Worm (Caenorhabditis elegans) whole organism, early embryonic: ENCODE measurements around the gene F23B12.4.

Experiments used
- B0310.2 ChIP-seq: sonication (generic microtip); optimal IDR thresholded peaks from 2 replicates; lab custom pipeline; 2016; ENCODE audit warnings: mild to moderate bottlenecking, missing genetic modification characterization, missing compliant biosample characterization
- F13C5.2 ChIP-seq: sonication (generic microtip); optimal IDR thresholded peaks from 2 replicates; lab custom pipeline; 2017; ENCODE audit warnings: mild to moderate bottlenecking, missing genetic modification characterization, inconsistent platforms, missing compliant biosample characterization
- aly-1 ChIP-seq: sonication (generic microtip); optimal IDR thresholded peaks from 2 replicates; lab custom pipeline; 2016; ENCODE audit warnings: missing genetic modification characterization, missing compliant biosample characterization
- ama-1 ChIP-seq: fragments of 150-350 bp; optimal IDR thresholded peaks from 2 replicates; lab custom pipeline; 2014
- ceh-13 ChIP-seq: fragments of 200-800 bp; sonication (Bioruptor generic); optimal IDR thresholded peaks from 2 replicates; lab custom pipeline; 2018; ENCODE audit warnings: mild to moderate bottlenecking, missing genetic modification characterization, missing compliant biosample characterization
- ceh-36 ChIP-seq: sonication (generic microtip); optimal IDR thresholded peaks from 2 replicates; lab custom pipeline; 2016; ENCODE audit warnings: missing genetic modification characterization, inconsistent platforms, missing compliant biosample characterization
- ets-7 ChIP-seq: sonication (generic microtip); optimal IDR thresholded peaks from 2 replicates; lab custom pipeline; 2016; ENCODE audit warnings: missing genotype, missing genetic modification characterization, missing compliant biosample characterization
- flt-1 ChIP-seq: fragments of 200-800 bp; sonication (Bioruptor generic); IDR thresholded peaks from 2 replicates; pipeline ENCODE4 v1.3.6; 2022; ENCODE audit warnings: missing genetic modification characterization, missing compliant biosample characterization
- hmbx-1 ChIP-seq: sonication (generic microtip); optimal IDR thresholded peaks from 2 replicates; lab custom pipeline; 2016; ENCODE audit warnings: mild to moderate bottlenecking, missing genetic modification characterization, missing compliant biosample characterization
- hmg-4 ChIP-seq: fragments of 200-800 bp; sonication (Bioruptor generic); optimal IDR thresholded peaks from 2 replicates; lab custom pipeline; 2018; ENCODE audit warnings: mild to moderate bottlenecking, missing genetic modification characterization, missing compliant biosample characterization
- hnd-1 ChIP-seq: sonication (generic microtip); optimal IDR thresholded peaks from 2 replicates; lab custom pipeline; 2016; ENCODE audit warnings: missing genetic modification characterization, missing compliant biosample characterization
- pes-1 ChIP-seq: fragments of 200-800 bp; sonication (Bioruptor generic); IDR thresholded peaks from 2 replicates; pipeline ENCODE4 v1.3.6; 2022; ENCODE audit warnings: missing genetic modification reagents, missing genetic modification characterization, missing compliant biosample characterization
- scrt-1 ChIP-seq: fragments of 200-800 bp; sonication (Bioruptor generic); IDR thresholded peaks from 2 replicates; pipeline ENCODE4 v1.3.6; 2022; ENCODE audit warnings: missing genetic modification characterization, missing compliant biosample characterization
- sea-1 ChIP-seq: fragments of 200-800 bp; sonication (Bioruptor generic); conservative IDR thresholded peaks from 2 replicates; pipeline ENCODE4 v1.3.6; 2022; ENCODE audit warnings: missing genetic modification characterization, missing compliant biosample characterization
- tbx-11 ChIP-seq: fragments of 200-800 bp; sonication (Bioruptor generic); IDR thresholded peaks from 2 replicates; pipeline ENCODE4 v1.3.6; 2022; ENCODE audit warnings: missing genetic modification characterization, missing compliant biosample characterization
- tbx-37 ChIP-seq: fragments of 200-800 bp; sonication (Bioruptor generic); conservative IDR thresholded peaks from 2 replicates; pipeline ENCODE4 v1.3.6; 2022; ENCODE audit warnings: missing genetic modification reagents, missing genetic modification characterization, missing compliant biosample characterization
- tra-4 ChIP-seq: sonication (generic microtip); optimal IDR thresholded peaks from 2 replicates; lab custom pipeline; 2017; ENCODE audit warnings: missing genetic modification characterization, missing compliant biosample characterization

Gene F23B12.4

DNA sequence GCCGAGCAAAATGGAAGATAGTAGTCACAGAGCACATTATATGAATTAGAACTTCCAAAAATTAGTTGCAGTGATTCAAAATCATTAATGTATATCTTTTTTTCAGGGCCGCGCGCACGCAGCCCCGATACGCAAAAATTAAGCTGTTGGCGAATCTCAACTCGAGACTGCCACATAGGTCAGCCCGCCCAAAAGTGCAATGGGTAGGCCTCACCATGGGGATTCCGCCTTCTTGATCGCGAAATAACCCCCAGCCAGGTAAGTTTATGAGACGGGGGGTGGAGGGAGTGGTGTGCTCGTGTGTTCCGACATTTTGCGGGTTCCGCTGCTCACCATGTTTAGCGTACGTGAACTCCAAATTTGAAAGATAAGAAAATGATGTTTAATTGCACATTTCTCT, 22.1 kb downstream of the F23B12.4 start, which contains the start of gene F08H9.3:
Gene F08H9.3 (minus strand): TSS at position 252 of the 400 bp plus-strand sequence.
- TF ChIP-seq hmg-4 (GFP tag; lab: Kevin White, UChicago): peak; percentile 5

DNA sequence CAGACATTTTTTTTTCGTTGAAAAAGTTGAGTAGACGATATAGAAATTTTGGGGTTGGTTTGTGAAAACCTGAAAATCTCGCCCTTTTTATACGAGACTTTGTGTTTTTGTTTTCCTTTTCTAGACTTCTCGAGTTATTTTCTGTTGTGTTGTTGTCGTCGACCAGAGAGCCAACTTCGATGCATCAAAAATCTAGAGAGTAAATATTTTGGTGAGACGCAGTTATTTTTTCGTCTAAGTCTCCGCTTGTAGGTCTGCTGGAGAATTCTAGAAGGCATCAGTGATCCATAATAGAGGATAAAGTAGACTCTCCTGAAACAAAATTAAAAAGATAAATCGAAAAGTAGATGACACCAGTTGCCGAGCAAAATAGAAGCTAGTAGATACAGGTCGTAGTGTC, 23.4 kb downstream of the F23B12.4 start, which contains the start of gene F08H9.4:
Gene F08H9.4 (minus strand): TSS at position 61 of the 400 bp plus-strand sequence.
- no peak for TF ChIP-seq B0310.2 (tag; lab: Kevin White, UChicago)
- TF ChIP-seq aly-1 (tag; lab: Kevin White, UChicago): no peak
- no peak for TF ChIP-seq sea-1 (GFP tag; lab: Robert Waterston, UW)

DNA sequence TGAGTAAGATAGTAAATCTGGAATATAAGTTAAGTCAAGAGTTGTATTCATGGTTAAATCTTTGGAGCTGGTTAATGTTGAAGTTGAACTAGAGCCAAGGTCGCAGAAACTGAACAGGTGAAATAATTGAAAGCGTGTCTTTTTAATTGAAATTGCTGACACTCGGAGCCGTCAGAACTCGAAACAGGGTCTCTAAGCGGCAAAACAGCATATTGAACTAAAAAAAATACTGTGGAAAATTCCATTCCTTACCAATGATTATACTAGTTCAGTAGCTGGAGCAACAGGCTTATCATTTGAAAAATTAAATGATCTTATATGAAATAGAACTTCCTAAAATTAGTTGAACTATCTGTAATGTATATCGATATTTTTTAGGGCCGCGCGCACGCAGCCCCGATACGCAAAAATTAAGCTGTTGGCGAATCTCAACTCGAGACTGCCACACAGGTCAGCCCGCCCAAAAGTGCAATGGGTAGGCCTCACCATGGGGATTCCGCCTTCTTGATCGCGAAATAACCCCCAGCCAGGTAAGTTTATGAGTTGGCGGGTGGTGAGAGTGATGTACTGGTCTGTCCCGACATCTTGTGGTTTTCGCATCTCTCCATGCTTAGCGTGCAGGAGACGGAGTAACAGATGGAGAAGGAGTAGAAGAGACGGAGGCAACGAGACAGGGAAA, 27.4 kb downstream of the F23B12.4 start, which contains the start of gene srz-97:
Gene srz-97 (minus strand): TSS at position 51 of the 679 bp plus-strand sequence.
- no peak for TF ChIP-seq ama-1 (lab: Kevin White, UChicago)

DNA sequence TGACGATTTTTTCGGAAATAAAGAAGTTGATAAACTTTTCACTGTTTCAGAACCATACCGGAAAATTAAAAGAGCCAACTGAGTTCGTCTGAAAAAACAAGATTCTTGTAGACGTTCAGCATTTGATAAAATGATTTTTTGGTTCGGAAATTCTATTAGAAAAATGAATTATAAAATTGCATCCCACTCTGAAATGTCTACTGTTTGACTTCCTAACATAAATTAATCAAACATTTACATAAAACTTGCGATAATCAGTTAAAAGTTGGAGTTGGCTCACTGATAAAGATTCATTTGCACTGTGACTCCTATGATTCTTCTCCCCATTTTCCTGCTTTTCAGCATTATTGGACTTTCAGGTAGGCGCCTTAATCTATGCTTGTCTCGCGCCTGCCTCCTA, 28.0 kb downstream of the F23B12.4 start, which contains the start of gene clec-57:
Gene clec-57 (plus strand): TSS at position 301 of the 400 bp plus-strand sequence.
- TF ChIP-seq sea-1 (GFP tag; lab: Robert Waterston, UW): no peak
- no peak for TF ChIP-seq tbx-11 (GFP tag; lab: Robert Waterston, UW)
- TF ChIP-seq pes-1 (GFP tag; lab: Robert Waterston, UW): no peak
- TF ChIP-seq scrt-1: no peak
- TF ChIP-seq tbx-37 (GFP tag; lab: Robert Waterston, UW): no peak

DNA sequence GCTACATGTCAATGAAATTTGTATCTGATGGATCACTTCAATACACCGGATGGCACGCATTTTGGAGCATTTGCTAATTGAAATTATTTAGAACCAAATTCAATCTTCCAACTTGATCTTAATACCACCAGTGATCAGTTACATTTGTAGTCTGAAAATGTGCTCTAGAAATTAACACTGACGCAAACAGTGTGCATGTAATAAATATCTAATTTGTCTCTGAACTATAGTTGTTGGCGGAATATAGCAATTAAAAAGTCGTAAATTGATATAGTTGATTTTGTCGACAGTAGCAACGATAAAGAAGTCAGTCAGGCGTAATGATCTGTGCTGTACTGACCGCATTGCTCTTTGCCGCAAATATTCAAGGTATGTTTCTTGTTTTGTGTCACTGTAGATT, 31.3 kb downstream of the F23B12.4 start, which contains the start of gene clec-227:
Gene clec-227 (plus strand): TSS at position 301 of the 400 bp plus-strand sequence.
- TF ChIP-seq ets-7 (tag; lab: Kevin White, UChicago) (no peak), tbx-11 (GFP tag; lab: Robert Waterston, UW) (no peak), tra-4 (tag; lab: Kevin White, UChicago) (no peak), hmg-4 (GFP tag; lab: Kevin White, UChicago) (no peak), ceh-36 (tag; lab: Kevin White, UChicago) (no peak), ama-1 (lab: Kevin White, UChicago) (no peak), hmbx-1 (no peak), B0310.2 (tag; lab: Kevin White, UChicago) (no peak), F13C5.2 (tag; lab: Kevin White, UChicago) (no peak), sea-1 (GFP tag; lab: Robert Waterston, UW) (no peak), pes-1 (GFP tag; lab: Robert Waterston, UW) (no peak), scrt-1 (no peak), flt-1 (no peak), ceh-13 (GFP tag; lab: Kevin White, UChicago) (no peak), aly-1 (tag; lab: Kevin White, UChicago) (no peak), tbx-37 (GFP tag; lab: Robert Waterston, UW) (no peak), hnd-1 (tag; lab: Kevin White, UChicago) (no peak)

DNA sequence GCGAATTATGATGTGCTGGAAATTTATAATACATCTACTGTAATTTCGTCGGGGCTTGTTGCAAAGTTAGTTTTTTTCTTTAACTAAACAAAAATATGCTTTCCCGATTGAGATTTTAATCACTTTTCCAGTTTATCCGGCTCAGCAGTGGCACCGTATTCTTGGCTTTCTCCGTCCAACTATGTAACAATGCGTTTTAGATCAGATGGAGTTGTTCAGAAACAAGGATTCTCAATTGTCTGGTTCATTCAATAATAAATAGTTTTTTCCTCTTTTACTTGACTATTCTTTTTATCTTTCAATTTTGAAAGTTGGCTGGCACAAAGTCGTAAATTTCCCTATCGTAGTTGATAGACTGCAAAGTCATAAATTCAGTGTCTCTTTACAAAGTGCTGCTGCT, 33.2 kb downstream of the F23B12.4 start, which contains the start of gene clec-56:
Gene clec-56 (plus strand): TSS at position 301 of the 400 bp plus-strand sequence.
- TF ChIP-seq hmg-4 (GFP tag; lab: Kevin White, UChicago) (no peak), ets-7 (tag; lab: Kevin White, UChicago) (no peak), ama-1 (lab: Kevin White, UChicago) (no peak), tbx-11 (GFP tag; lab: Robert Waterston, UW) (no peak), hmbx-1 (no peak), flt-1 (no peak), F13C5.2 (tag; lab: Kevin White, UChicago) (no peak), scrt-1 (no peak), aly-1 (tag; lab: Kevin White, UChicago) (no peak), ceh-36 (tag; lab: Kevin White, UChicago) (no peak), B0310.2 (tag; lab: Kevin White, UChicago) (no peak)

ce11 chrV:14476680-14477079, 35.7 kb downstream of the F23B12.4 start, which contains the start of gene clec-54:
TSS of gene clec-54 (plus strand) at chrV:14476903.
- TF ChIP-seq tbx-37 (GFP tag; lab: Robert Waterston, UW) (no peak), tra-4 (tag; lab: Kevin White, UChicago) (no peak), B0310.2 (tag; lab: Kevin White, UChicago) (no peak)

ce11 chrV:14478979-14479378, 38.0 kb downstream of the F23B12.4 start, which contains the start of gene clec-55:
TSS of gene clec-55 (plus strand) at chrV:14479279.
- TF ChIP-seq hmbx-1 (no peak), pes-1 (GFP tag; lab: Robert Waterston, UW) (no peak), aly-1 (tag; lab: Kevin White, UChicago) (no peak), ama-1 (lab: Kevin White, UChicago) (no peak), hmg-4 (GFP tag; lab: Kevin White, UChicago) (no peak), scrt-1 (no peak), tbx-11 (GFP tag; lab: Robert Waterston, UW) (no peak), F13C5.2 (tag; lab: Kevin White, UChicago) (no peak), flt-1 (no peak), B0310.2 (tag; lab: Kevin White, UChicago) (no peak), ceh-13 (GFP tag; lab: Kevin White, UChicago) (no peak), sea-1 (GFP tag; lab: Robert Waterston, UW) (no peak), ets-7 (tag; lab: Kevin White, UChicago) (no peak), ceh-36 (tag; lab: Kevin White, UChicago) (no peak), hnd-1 (tag; lab: Kevin White, UChicago) (no peak), tra-4 (tag; lab: Kevin White, UChicago) (no peak), tbx-37 (GFP tag; lab: Robert Waterston, UW) (no peak)
